Worm (Caenorhabditis elegans) whole organism, mixed stage, embryonic: Measurements from ENCODE around the gene obr-3.

Experiments
- M03D4.4 ChIP-seq: sonication (generic microtip); optimal IDR thresholded peaks from 2 replicates; lab custom pipeline; 2017; ENCODE audit warnings: mild to moderate bottlenecking, missing genetic modification characterization, missing compliant biosample characterization
- bed-3 ChIP-seq: fragments of 200-800 bp; sonication (Bioruptor generic); optimal IDR thresholded peaks from 3 replicates; lab custom pipeline; 2018; ENCODE audit warnings: mild to moderate bottlenecking, missing genetic modification characterization, moderate library complexity, missing compliant biosample characterization
- blmp-1 ChIP-seq: fragments of 150-350 bp; optimal IDR thresholded peaks from 2 replicates; lab custom pipeline; 2014; ENCODE audit warnings: missing biosample characterization, missing genetic modification characterization
- ceh-39 ChIP-seq: fragments of 150-350 bp; optimal IDR thresholded peaks from 2 replicates; lab custom pipeline; 2014; ENCODE audit warnings: missing biosample characterization, missing genetic modification characterization
- ceh-43 ChIP-seq: fragments of 200-800 bp; sonication (Bioruptor generic); optimal IDR thresholded peaks from 2 replicates; lab custom pipeline; 2018; ENCODE audit warnings: mild to moderate bottlenecking, missing genetic modification characterization, moderate library complexity, missing compliant biosample characterization
- ceh-83 ChIP-seq: fragments of 200-800 bp; sonication (Bioruptor generic); optimal IDR thresholded peaks from 2 replicates; lab custom pipeline; 2018; ENCODE audit warnings: mild to moderate bottlenecking, missing genetic modification characterization, missing compliant biosample characterization
- ces-1 ChIP-seq: fragments of 150-350 bp; optimal IDR thresholded peaks from 2 replicates; lab custom pipeline; 2014; ENCODE audit warnings: missing biosample characterization, missing genetic modification reagents, missing genetic modification characterization
- cnd-1 ChIP-seq: fragments of 200-800 bp; sonication (Bioruptor generic); optimal IDR thresholded peaks from 2 replicates; lab custom pipeline; 2018; ENCODE audit warnings: mild to moderate bottlenecking, missing genetic modification characterization, missing compliant biosample characterization
- drap-1 ChIP-seq: fragments of 200-800 bp; sonication (Bioruptor generic); optimal IDR thresholded peaks from 3 replicates; lab custom pipeline; 2018; ENCODE audit warnings: mild to moderate bottlenecking, missing genetic modification characterization, missing compliant biosample characterization
- elt-1 ChIP-seq: sonication (generic microtip); optimal IDR thresholded peaks from 2 replicates; lab custom pipeline; 2017; ENCODE audit warnings: missing genetic modification characterization, mild to moderate bottlenecking, missing compliant biosample characterization, antibody characterized with exemption, moderate library complexity, borderline replicate concordance; ENCODE audit not compliant: insufficient read depth
- elt-3 ChIP-seq: fragments of 150-350 bp; optimal IDR thresholded peaks from 2 replicates; lab custom pipeline; 2014; ENCODE audit warnings: missing biosample characterization, missing genetic modification characterization
- flh-1 ChIP-seq: fragments of 200-800 bp; sonication (Bioruptor generic); optimal IDR thresholded peaks from 2 replicates; lab custom pipeline; 2018; ENCODE audit warnings: mild to moderate bottlenecking, missing genetic modification characterization, moderate library complexity, missing compliant biosample characterization
- ham-2 ChIP-seq: fragments of 200-800 bp; sonication (Bioruptor generic); optimal IDR thresholded peaks from 2 replicates; lab custom pipeline; 2018; ENCODE audit warnings: mild to moderate bottlenecking, missing genetic modification characterization, missing compliant biosample characterization
- hlh-1 ChIP-seq: fragments of 150-350 bp; optimal IDR thresholded peaks from 2 replicates; lab custom pipeline; 2014; ENCODE audit warnings: missing biosample characterization, missing genetic modification reagents, missing genetic modification characterization
- lin-13 ChIP-seq: fragments of 150-350 bp; optimal IDR thresholded peaks from 2 replicates; lab custom pipeline; 2014; ENCODE audit warnings: missing biosample characterization, missing genetic modification characterization
- lsy-2 ChIP-seq: fragments of 150-350 bp; optimal IDR thresholded peaks from 2 replicates; lab custom pipeline; 2014; ENCODE audit warnings: missing biosample characterization, missing genetic modification characterization
- mab-5 ChIP-seq: fragments of 150-350 bp; optimal IDR thresholded peaks from 2 replicates; lab custom pipeline; 2014; ENCODE audit warnings: missing biosample characterization, missing genetic modification characterization
- mep-1 ChIP-seq: fragments of 150-350 bp; optimal IDR thresholded peaks from 2 replicates; lab custom pipeline; 2017; ENCODE audit warnings: missing biosample characterization, missing genetic modification reagents, missing genetic modification characterization, inconsistent platforms
- mls-2 ChIP-seq: sonication (generic microtip); optimal IDR thresholded peaks from 2 replicates; lab custom pipeline; 2016; ENCODE audit warnings: mild to moderate bottlenecking, missing genetic modification characterization, moderate library complexity, missing compliant biosample characterization
- nhr-2 ChIP-seq: fragments of 150-350 bp; optimal IDR thresholded peaks from 2 replicates; lab custom pipeline; 2014; ENCODE audit warnings: missing biosample characterization, missing genetic modification characterization
- nhr-237 ChIP-seq: fragments of 150-350 bp; optimal IDR thresholded peaks from 2 replicates; lab custom pipeline; 2014; ENCODE audit warnings: missing biosample characterization, missing genetic modification characterization
- nhr-28 ChIP-seq: fragments of 150-350 bp; optimal IDR thresholded peaks from 2 replicates; lab custom pipeline; 2014; ENCODE audit warnings: missing biosample characterization, missing genetic modification characterization
- nhr-76 ChIP-seq: sonication (generic microtip); optimal IDR thresholded peaks from 2 replicates; lab custom pipeline; 2017; ENCODE audit warnings: missing biosample characterization, missing genetic modification characterization
- pha-4 ChIP-seq: fragments of 150-350 bp; optimal IDR thresholded peaks from 2 replicates; lab custom pipeline; 2018; ENCODE audit warnings: missing biosample characterization, missing genetic modification reagents, missing genetic modification characterization
- sem-2 ChIP-seq: fragments of 200-800 bp; sonication (Bioruptor generic); optimal IDR thresholded peaks from 2 replicates; lab custom pipeline; 2018; ENCODE audit warnings: mild to moderate bottlenecking, missing genetic modification characterization, missing compliant biosample characterization
- snpc-4 ChIP-seq: fragments of 150-350 bp; optimal IDR thresholded peaks from 2 replicates; lab custom pipeline; 2014; ENCODE audit warnings: missing biosample characterization, missing genetic modification characterization
- tbx-8 ChIP-seq: fragments of 200-800 bp; sonication (Bioruptor generic); optimal IDR thresholded peaks from 2 replicates; lab custom pipeline; 2018; ENCODE audit warnings: mild to moderate bottlenecking, missing genetic modification characterization, moderate library complexity, missing compliant biosample characterization
- unc-120 ChIP-seq: sonication (generic microtip); optimal IDR thresholded peaks from 2 replicates; lab custom pipeline; 2017; ENCODE audit warnings: missing genetic modification characterization, missing compliant biosample characterization; ENCODE audit not compliant: poor library complexity, severe bottlenecking
- unc-62 ChIP-seq: fragments of 150-350 bp; optimal IDR thresholded peaks from 2 replicates; lab custom pipeline; 2014; ENCODE audit warnings: missing biosample characterization, missing genetic modification reagents, missing genetic modification characterization
- zip-8 ChIP-seq: fragments of 150-350 bp; optimal IDR thresholded peaks from 2 replicates; lab custom pipeline; 2014; ENCODE audit warnings: missing biosample characterization, missing genetic modification characterization
- ztf-11 ChIP-seq: fragments of 150-350 bp; optimal IDR thresholded peaks from 2 replicates; lab custom pipeline; 2014; ENCODE audit warnings: missing biosample characterization, missing genetic modification characterization

Gene obr-3

DNA sequence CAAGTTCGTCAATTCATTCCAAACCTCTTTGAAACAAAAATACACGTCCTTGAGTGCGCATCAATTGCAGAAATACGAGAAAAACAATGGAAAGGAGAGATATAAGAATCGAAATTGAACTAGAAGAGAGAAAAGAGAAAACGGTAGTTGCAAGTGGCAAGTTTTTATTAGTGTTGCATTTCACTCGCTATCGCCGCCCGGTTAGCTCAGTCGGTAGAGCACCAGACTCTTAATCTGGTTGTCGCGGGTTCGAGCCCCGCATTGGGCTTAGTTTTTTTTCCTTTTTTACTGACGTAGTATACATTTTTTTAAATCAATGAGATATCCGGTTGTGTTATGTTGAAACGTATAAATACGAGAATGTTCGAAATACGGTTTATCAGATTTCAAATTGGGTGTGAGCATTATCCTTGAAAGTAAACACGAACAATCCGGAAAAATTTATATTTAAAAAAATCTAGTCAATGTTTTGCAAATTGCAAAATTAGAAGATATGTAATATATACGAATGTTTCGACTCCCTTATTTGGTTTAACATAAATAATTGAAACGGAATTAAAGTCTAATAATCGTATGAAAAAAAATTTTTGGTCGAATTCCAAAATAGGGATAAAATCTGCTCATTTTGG, 28.1 kb downstream of the obr-3 start:
- no peak for TF ChIP-seq snpc-4 (tag; lab: Kevin White, UChicago)
- no peak for TF ChIP-seq nhr-2 (tag; lab: Kevin White, UChicago)
- no peak for TF ChIP-seq mls-2
- no peak for TF ChIP-seq ztf-11 (tag; lab: Kevin White, UChicago)
- peak; percentile 9 for TF ChIP-seq M03D4.4 (tag; lab: Kevin White, UChicago)
- TF ChIP-seq nhr-28, result no peak
- no peak for TF ChIP-seq unc-62 (GFP tag; lab: Kevin White, UChicago)
- TF ChIP-seq flh-1, result peak; percentile 0
- TF ChIP-seq unc-120 (tag; lab: Kevin White, UChicago), result peak; percentile 19
- TF ChIP-seq bed-3 (GFP tag; lab: Kevin White, UChicago), result peak; percentile 31
- TF ChIP-seq, all 35 proteins: peak for 4

DNA sequence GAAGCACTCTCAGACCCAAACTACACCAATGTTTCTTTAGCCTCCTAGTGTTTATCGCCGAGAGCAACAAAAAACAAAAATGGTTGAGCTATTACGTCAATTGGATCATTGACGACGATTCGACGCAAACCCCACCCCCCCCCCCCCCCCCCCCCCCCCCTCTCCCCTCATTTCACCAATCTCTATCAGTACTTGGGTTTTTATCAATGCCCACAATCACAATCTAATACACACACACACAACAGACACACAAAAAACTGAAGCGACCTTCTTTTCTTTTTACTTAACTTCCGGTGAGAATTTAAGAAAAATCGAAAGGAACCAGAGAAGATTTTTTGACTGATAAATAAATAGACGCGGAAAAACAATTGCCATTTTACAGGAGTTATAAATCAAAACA, 34.2 kb downstream of the obr-3 start:
- TF ChIP-seq unc-120 (tag; lab: Kevin White, UChicago) (no peak), cnd-1 (no peak), ztf-11 (tag; lab: Kevin White, UChicago) (no peak), tbx-8 (no peak), ceh-43 (GFP tag; lab: Kevin White, UChicago) (no peak), flh-1 (no peak), mls-2 (no peak), nhr-2 (tag; lab: Kevin White, UChicago) (no peak), elt-1 (tag; lab: Kevin White, UChicago) (no peak), nhr-237 (no peak), snpc-4 (tag; lab: Kevin White, UChicago) (no peak), nhr-76 (tag; lab: Kevin White, UChicago) (no peak), zip-8 (tag; lab: Kevin White, UChicago) (no peak), M03D4.4 (tag; lab: Kevin White, UChicago) (no peak), lin-13 (no peak), blmp-1 (tag; lab: Kevin White, UChicago) (no peak), mep-1 (no peak)

DNA sequence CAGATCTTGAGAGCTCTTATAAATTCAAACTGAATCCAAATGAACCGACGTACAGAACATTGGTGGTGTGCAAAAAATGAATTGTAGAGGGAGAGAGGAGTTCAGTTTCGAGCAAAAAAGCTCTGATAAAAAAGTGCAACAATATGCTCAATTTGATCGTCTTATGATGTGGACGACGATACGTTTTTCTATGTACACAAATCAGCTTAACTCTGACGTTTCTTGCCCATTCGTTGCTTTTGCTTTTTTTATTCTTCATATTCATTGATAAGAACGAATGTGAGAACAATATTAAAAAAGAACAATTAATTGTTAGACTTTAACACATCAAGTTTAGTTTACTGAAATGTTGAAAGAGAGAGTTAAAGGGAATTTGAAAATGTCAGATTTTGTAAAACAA, 35.5 kb downstream of the obr-3 start:
- TF ChIP-seq elt-1 (tag; lab: Kevin White, UChicago) (no peak), elt-3 (tag; lab: Kevin White, UChicago) (no peak), lin-13 (no peak), mab-5 (tag; lab: Kevin White, UChicago) (no peak), hlh-1 (tag; lab: Kevin White, UChicago) (no peak), cnd-1 (no peak), ces-1 (GFP tag; lab: Kevin White, UChicago) (no peak), ceh-83 (GFP tag; lab: Kevin White, UChicago) (no peak), tbx-8 (no peak), lsy-2 (tag; lab: Kevin White, UChicago) (no peak), M03D4.4 (tag; lab: Kevin White, UChicago) (no peak), ham-2 (GFP tag; lab: Kevin White, UChicago) (no peak), nhr-2 (tag; lab: Kevin White, UChicago) (no peak), unc-62 (GFP tag; lab: Kevin White, UChicago) (no peak), snpc-4 (tag; lab: Kevin White, UChicago) (no peak), pha-4 (tag; lab: Kevin White, UChicago) (no peak)

DNA sequence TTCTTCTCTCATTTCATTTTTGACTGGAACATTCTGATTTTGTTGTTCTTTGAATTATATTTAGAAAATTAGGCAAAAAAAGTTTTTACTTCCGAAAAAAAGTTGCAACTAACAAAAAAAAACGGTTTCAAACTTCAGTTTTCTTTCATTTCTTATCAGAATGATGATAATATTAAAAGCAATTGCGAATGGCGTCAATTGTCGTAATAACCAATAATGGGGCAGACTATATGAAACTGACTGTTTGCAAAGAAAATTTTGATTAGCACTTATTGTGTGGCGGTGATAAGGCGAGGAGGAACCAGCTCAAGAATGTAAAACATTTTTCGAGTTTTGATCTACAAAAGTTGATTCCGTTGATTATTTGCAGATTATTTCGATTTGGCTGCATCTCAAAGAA, 36.9 kb downstream of the obr-3 start:
- TF ChIP-seq ham-2 (GFP tag; lab: Kevin White, UChicago) (no peak), mep-1 (no peak)

DNA sequence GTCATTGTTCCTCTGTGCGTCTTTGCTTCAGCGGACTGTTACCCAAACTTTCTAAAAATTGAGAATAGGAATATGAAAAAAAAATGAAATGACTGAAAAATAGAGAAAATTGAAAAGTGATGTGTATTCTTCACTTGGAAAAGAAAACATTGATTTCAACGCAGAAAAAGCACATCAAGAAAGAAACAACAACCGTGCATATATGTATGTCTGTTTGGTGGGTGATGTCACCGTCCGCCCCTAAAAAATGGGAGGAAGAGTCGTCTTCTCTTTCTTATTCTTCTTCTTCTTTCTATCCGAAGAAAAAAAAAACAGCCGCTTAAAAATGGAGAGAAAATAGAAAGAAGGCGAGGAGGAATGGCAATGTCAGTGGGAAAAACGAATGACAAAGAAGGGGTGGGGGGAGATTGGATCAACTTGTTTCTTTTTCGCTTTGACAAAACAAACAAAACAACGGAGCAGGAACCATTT, 39.1 kb downstream of the obr-3 start, which contains the start of gene nkb-3:
TSS of gene nkb-3 (minus strand) at position 51 of the 471 bp plus-strand sequence.
- TF ChIP-seq lsy-2 (tag; lab: Kevin White, UChicago) (no peak), hlh-1 (tag; lab: Kevin White, UChicago) (no peak), ceh-83 (GFP tag; lab: Kevin White, UChicago) (no peak), nhr-28 (no peak), sem-2 (no peak), drap-1 (GFP tag; lab: Kevin White, UChicago) (no peak), mls-2 (no peak), cnd-1 (no peak), nhr-76 (tag; lab: Kevin White, UChicago) (no peak), unc-62 (GFP tag; lab: Kevin White, UChicago) (no peak), ztf-11 (tag; lab: Kevin White, UChicago) (no peak), snpc-4 (tag; lab: Kevin White, UChicago) (no peak), nhr-237 (no peak), tbx-8 (no peak), ceh-39 (tag; lab: Kevin White, UChicago) (no peak)
